Worm (Caenorhabditis elegans): Measurements from ENCODE around the gene F02C12.2.

F02C12.2 gene

DNA sequence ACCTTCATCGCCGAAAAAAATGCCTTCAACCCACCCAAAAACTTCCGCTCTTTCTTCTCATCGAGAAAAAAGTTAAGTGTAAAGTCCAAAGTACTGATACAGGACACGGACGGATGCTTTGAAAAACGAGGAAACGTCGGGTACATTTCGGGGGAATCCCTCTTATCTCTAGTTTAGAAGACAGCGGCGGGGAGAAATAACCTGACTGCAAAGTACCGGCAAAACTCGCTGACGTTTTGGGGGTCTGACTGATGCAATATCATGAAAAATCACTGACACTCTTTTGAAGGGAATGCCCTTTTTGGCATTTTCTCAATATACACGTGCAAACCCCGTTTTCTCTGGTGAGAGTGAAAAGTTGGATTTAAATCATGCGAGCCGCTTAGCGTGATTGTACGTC is 42.7 kb downstream of the F02C12.2 start (continued):
- no peak for TF ChIP-seq php-3 (GFP tag; IDR thresholded peaks at IDR 0.05)
- no peak for TF ChIP-seq cey-2 (tag; optimal IDR thresholded peaks at IDR 0.05; ENCODE audit: borderline replicate concordance, insufficient read depth)
- TF ChIP-seq aly-2 (tag; optimal IDR thresholded peaks at IDR 0.05): no peak
- no peak for TF ChIP-seq unc-39 (tag; optimal IDR thresholded peaks at IDR 0.05)
- TF ChIP-seq lin-15B (tag; optimal IDR thresholded peaks at IDR 0.05): no peak
- TF ChIP-seq lin-29 (GFP tag; IDR thresholded peaks at IDR 0.05): no peak
- 0 out of 2 replicates have a peak, but pooled peaks have one; percentile 51 for TF ChIP-seq saeg-2 (GFP tag; IDR thresholded peaks at IDR 0.05)
- TF ChIP-seq ceh-82 (tag; optimal IDR thresholded peaks at IDR 0.05): no peak
- TF ChIP-seq rbr-2 (tag; optimal IDR thresholded peaks at IDR 0.05): no peak
- no peak for TF ChIP-seq Y5F2A.4 (GFP tag; optimal IDR thresholded peaks at IDR 0.05)

DNA sequence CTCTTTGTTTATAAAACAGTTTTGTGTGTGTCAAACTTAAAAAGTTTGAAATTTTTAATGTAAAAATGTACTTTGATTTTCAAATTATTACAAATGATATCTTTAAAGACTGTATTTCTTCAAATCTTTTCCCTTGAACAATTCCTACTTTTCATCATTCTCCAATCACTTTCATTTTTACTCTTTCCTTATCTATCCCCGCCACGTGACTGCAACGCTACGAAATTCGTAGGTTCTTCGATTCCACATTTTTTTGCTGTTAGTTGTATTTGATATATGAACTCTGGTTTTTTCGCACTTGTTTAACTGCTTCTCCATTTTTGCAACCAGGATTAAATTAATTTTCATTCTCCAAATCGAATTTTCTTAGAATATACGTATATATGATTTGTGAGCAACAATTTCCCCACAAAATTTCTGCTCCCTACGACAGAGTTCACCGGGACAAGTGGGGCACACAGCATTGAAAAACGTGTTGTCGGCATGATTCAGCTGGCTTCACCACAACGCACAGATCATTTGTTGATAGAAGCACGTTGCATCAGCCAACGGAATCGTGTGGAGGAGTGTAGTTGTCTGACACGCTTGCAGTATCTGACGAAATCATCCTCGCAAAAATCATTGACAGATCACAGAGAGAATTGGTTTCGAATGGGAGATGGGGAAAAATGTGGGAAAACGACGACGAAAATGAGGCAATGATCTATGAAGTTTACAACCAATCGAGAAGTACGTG is 44.3 kb downstream of the F02C12.2 start:
- peak; percentile 23 for TF ChIP-seq mes-2 (tag; optimal IDR thresholded peaks at IDR 0.05; ENCODE audit: poor library complexity, severe bottlenecking)
- peak; percentile 43 for TF ChIP-seq mep-1 (tag; optimal IDR thresholded peaks at IDR 0.05)
- peak; percentile 86 for TF ChIP-seq dmd-6 (GFP tag; IDR thresholded peaks at IDR 0.05)
- no peak for TF ChIP-seq nhr-25 (tag; optimal IDR thresholded peaks at IDR 0.05; ENCODE audit: borderline replicate concordance, insufficient read depth)
- TF ChIP-seq ztf-7 (tag; optimal IDR thresholded peaks at IDR 0.05): peak; percentile 68
- peak; percentile 80 for TF ChIP-seq hlh-11 (tag; optimal IDR thresholded peaks at IDR 0.05)
- TF ChIP-seq nhr-102 (tag; optimal IDR thresholded peaks at IDR 0.05): peak; percentile 48
- peak; percentile 94 for TF ChIP-seq nhr-48 (tag; optimal IDR thresholded peaks at IDR 0.05)
- TF ChIP-seq mdl-1 (tag; optimal IDR thresholded peaks at IDR 0.05): peak in 1 of 2 experiments; percentile 57
- peak in 1 of 2 experiments; percentile 21 for TF ChIP-seq daf-16 (GFP tag; optimal IDR thresholded peaks at IDR 0.05)
- TF ChIP-seq daf-16 (tag; optimal IDR thresholded peaks at IDR 0.05): peak; percentile 61
- no peak for TF ChIP-seq daf-8 (GFP tag; IDR thresholded peaks at IDR 0.05)
- peak; percentile 11 for TF ChIP-seq nhr-77 (tag; optimal IDR thresholded peaks at IDR 0.05)
- TF ChIP-seq F37D6.2 (tag; optimal IDR thresholded peaks at IDR 0.05): no peak
- no peak for TF ChIP-seq ceh-82 (tag; optimal IDR thresholded peaks at IDR 0.05)
- TF ChIP-seq unc-62 (GFP tag; optimal IDR thresholded peaks at IDR 0.05 in 1 of 2): peak in 1 of 2 experiments; percentile 89
- TF ChIP-seq unc-62 (tag; optimal IDR thresholded peaks at IDR 0.05): no peak
- TF ChIP-seq lin-1 (GFP tag; IDR thresholded peaks at IDR 0.05): peak; percentile 29; the same call in 1 of the 2 replicates
- TF ChIP-seq lin-38 (GFP tag; IDR thresholded peaks at IDR 0.05): no peak
- TF ChIP-seq hif-1 (tag; optimal IDR thresholded peaks at IDR 0.05): peak in 1 of 2 experiments; percentile 78
- TF ChIP-seq lsy-2 (tag; optimal IDR thresholded peaks at IDR 0.05): peak in 1 of 2 experiments; percentile 27
- peak; percentile 74 for TF ChIP-seq gei-8 (GFP tag; optimal IDR thresholded peaks at IDR 0.05)
- TF ChIP-seq unc-39 (tag; optimal IDR thresholded peaks at IDR 0.05): no peak
- no peak; the same call in 1 of the 2 replicates for TF ChIP-seq T26A8.4 (GFP tag; IDR thresholded peaks at IDR 0.05)
- TF ChIP-seq aha-1 (tag): peak; percentile 98
- peak; percentile 80 for TF ChIP-seq hlh-30 (tag; optimal IDR thresholded peaks at IDR 0.05; ENCODE audit: insufficient read depth)
- TF ChIP-seq nhr-111 (GFP tag; optimal IDR thresholded peaks at IDR 0.05): no peak
- no peak for TF ChIP-seq vab-7 (GFP tag; IDR thresholded peaks at IDR 0.05)
- TF ChIP-seq tra-1 (GFP tag; IDR thresholded peaks at IDR 0.05): peak; percentile 32; the same call in 1 of the 2 replicates
- peak; percentile 26 for TF ChIP-seq ama-1 (optimal IDR thresholded peaks at IDR 0.05)
- peak; percentile 73 for TF ChIP-seq dve-1 (tag; optimal IDR thresholded peaks at IDR 0.05; ENCODE audit: insufficient read depth)
- TF ChIP-seq mxl-3 (GFP tag; optimal IDR thresholded peaks at IDR 0.05): peak; percentile 100
- no peak for TF ChIP-seq zag-1 (tag; optimal IDR thresholded peaks at IDR 0.05)
- peak; percentile 9 for TF ChIP-seq T20F7.1 (GFP tag; optimal IDR thresholded peaks at IDR 0.05)
- TF ChIP-seq fos-1 (tag; optimal IDR thresholded peaks at IDR 0.05): no peak
- TF ChIP-seq zfp-3 (GFP tag; conservative IDR thresholded peaks at IDR 0.05): no peak
- peak; percentile 84 for TF ChIP-seq nhr-28 (tag; optimal IDR thresholded peaks at IDR 0.05)
- TF ChIP-seq nhr-11 (tag; optimal IDR thresholded peaks at IDR 0.05): peak; percentile 90
- TF ChIP-seq mxl-2 (GFP tag; conservative IDR thresholded peaks at IDR 0.05): peak; percentile 62; the same call in 1 of the 2 replicates
- TF ChIP-seq nhr-10 (tag; optimal IDR thresholded peaks at IDR 0.05): no peak

All from whole organism, L4 larva.